Worm (Caenorhabditis elegans): ENCODE measurements around the gene H32C10.1.

DNA sequence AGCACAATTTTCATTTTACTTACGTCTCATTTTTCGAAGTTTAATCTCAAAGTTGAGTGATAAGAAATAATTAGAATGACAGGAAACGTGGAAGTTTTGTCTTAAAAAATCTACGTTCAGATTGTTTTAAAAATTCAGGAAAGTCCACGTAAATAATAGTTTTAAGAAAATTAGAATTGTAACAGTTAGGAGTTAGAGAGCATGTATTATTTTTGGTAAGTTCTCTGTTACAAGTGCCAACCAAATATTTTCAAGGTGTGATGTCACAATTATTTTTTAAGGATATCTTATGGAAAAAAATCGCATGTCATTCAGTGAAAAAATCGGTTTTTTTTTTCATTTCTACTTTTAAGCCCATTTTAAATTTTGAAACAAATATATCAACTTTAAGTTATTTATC is 49.6 kb upstream of the H32C10.1 start, which contains the start of gene H04M03.11:
- TF ChIP-seq lsy-2 (tag; optimal IDR thresholded peaks at IDR 0.05) = no peak
- no peak for TF ChIP-seq elt-1 (tag; optimal IDR thresholded peaks at IDR 0.05; ENCODE audit: borderline replicate concordance, insufficient read depth)
- no peak for TF ChIP-seq snpc-4 (tag; optimal IDR thresholded peaks at IDR 0.05)
- no peak for TF ChIP-seq ztf-11 (tag; optimal IDR thresholded peaks at IDR 0.05)
